Fruit fly (Drosophila melanogaster) whole organism, embryonic: ENCODE data around the gene Targ2.
A peak's percentile ranks its signal among the peaks of the same experiment; 100 is the strongest.

Experiments used
- CG10209 ChIP-seq: fragments of 200-800 bp; sonication (Bioruptor generic); optimal IDR thresholded peaks from 3 replicates; lab custom pipeline; 2017; ENCODE audit warnings: missing biosample characterization, mild to moderate bottlenecking, missing genetic modification characterization, missing genetic modification reagents
- CG10543 ChIP-seq: fragments of 200-800 bp; sonication (Bioruptor generic); optimal IDR thresholded peaks from 3 replicates; lab custom pipeline; 2017; ENCODE audit warnings: missing biosample characterization, mild to moderate bottlenecking, missing genetic modification characterization, moderate library complexity
- CG10959 ChIP-seq: fragments of 200-800 bp; sonication (Bioruptor generic); IDR thresholded peaks from 2 replicates; pipeline ENCODE4 v1.3.6; 2022; ENCODE audit warnings: missing biosample characterization, missing genetic modification characterization
- CG11560 ChIP-seq: fragments of 200-800 bp; sonication (Bioruptor generic); IDR thresholded peaks from 3 replicates; pipeline ENCODE4 v1.3.6; 2022; ENCODE audit warnings: missing biosample characterization, missing genetic modification characterization
- CG12155 ChIP-seq: fragments of 200-800 bp; sonication (Bioruptor generic); optimal IDR thresholded peaks from 3 replicates; lab custom pipeline; 2016; ENCODE audit warnings: missing biosample characterization, missing genetic modification characterization
- CG12219 ChIP-seq: fragments of 200-800 bp; sonication (Bioruptor generic); optimal IDR thresholded peaks from 3 replicates; lab custom pipeline; 2018; ENCODE audit warnings: missing biosample characterization, mild to moderate bottlenecking, missing genetic modification characterization
- CG12236 ChIP-seq: fragments of 200-800 bp; sonication (Bioruptor generic); optimal IDR thresholded peaks from 2 replicates; lab custom pipeline; 2016; ENCODE audit warnings: missing biosample characterization, missing genetic modification characterization
- CG13894 ChIP-seq: fragments of 200-800 bp; sonication (Bioruptor generic); optimal IDR thresholded peaks from 3 replicates; lab custom pipeline; 2018; ENCODE audit warnings: missing biosample characterization, mild to moderate bottlenecking, missing genetic modification characterization, moderate library complexity
- CG15601 ChIP-seq: fragments of 200-800 bp; sonication (Bioruptor generic); optimal IDR thresholded peaks from 3 replicates; lab custom pipeline; 2019; ENCODE audit warnings: missing biosample characterization, mild to moderate bottlenecking, missing genetic modification characterization, moderate library complexity
- CG15696 ChIP-seq: fragments of 200-800 bp; sonication (Bioruptor generic); optimal IDR thresholded peaks from 2 replicates; lab custom pipeline; 2019; ENCODE audit warnings: missing biosample characterization, mild to moderate bottlenecking, missing genetic modification characterization, moderate library complexity
- CG16815 ChIP-seq: fragments of 200-800 bp; sonication (Bioruptor generic); optimal IDR thresholded peaks from 3 replicates; lab custom pipeline; 2017; ENCODE audit warnings: missing biosample characterization, mild to moderate bottlenecking, missing genetic modification characterization
- CG17568 ChIP-seq: fragments of 200-800 bp; sonication (Bioruptor generic); optimal IDR thresholded peaks from 2 replicates; lab custom pipeline; 2018; ENCODE audit warnings: missing biosample characterization, mild to moderate bottlenecking, missing genetic modification characterization, moderate library complexity
- CG1792 ChIP-seq: fragments of 200-800 bp; sonication (Bioruptor generic); optimal IDR thresholded peaks from 2 replicates; lab custom pipeline; 2016; ENCODE audit warnings: missing biosample characterization, missing genetic modification characterization
- CG18599 ChIP-seq: fragments of 200-800 bp; sonication (Bioruptor generic); optimal IDR thresholded peaks from 3 replicates; lab custom pipeline; 2017; ENCODE audit warnings: missing biosample characterization, missing genetic modification characterization, mild to moderate bottlenecking, moderate library complexity, missing genetic modification reagents
- CG2129 ChIP-seq: fragments of 200-800 bp; sonication (Bioruptor generic); IDR thresholded peaks from 2 replicates; pipeline ENCODE4 v1.3.6; 2022; ENCODE audit warnings: missing biosample characterization, missing genetic modification characterization; ENCODE audit not compliant: partially characterized antibody
- CG2199 ChIP-seq: fragments of 200-800 bp; sonication (Bioruptor generic); IDR thresholded peaks from 3 replicates; pipeline ENCODE4 v1.3.6; 2022; ENCODE audit warnings: missing biosample characterization, missing genetic modification characterization
- CG31365 ChIP-seq: fragments of 200-800 bp; sonication (Bioruptor generic); optimal IDR thresholded peaks from 2 replicates; lab custom pipeline; 2018; ENCODE audit warnings: missing biosample characterization, mild to moderate bottlenecking, missing genetic modification characterization
- CG3407 ChIP-seq: fragments of 200-800 bp; sonication (Bioruptor generic); optimal IDR thresholded peaks from 2 replicates; lab custom pipeline; 2018; ENCODE audit warnings: missing biosample characterization, mild to moderate bottlenecking, missing genetic modification characterization
- CG4820 ChIP-seq: fragments of 200-800 bp; sonication (Bioruptor generic); optimal IDR thresholded peaks from 3 replicates; lab custom pipeline; 2016; ENCODE audit warnings: missing biosample characterization, missing genetic modification characterization
- CG7745 ChIP-seq: fragments of 200-800 bp; sonication (Bioruptor generic); optimal IDR thresholded peaks from 2 replicates; lab custom pipeline; 2018; ENCODE audit warnings: missing biosample characterization, mild to moderate bottlenecking, missing genetic modification characterization, moderate library complexity
- CG7928 ChIP-seq: fragments of 200-800 bp; sonication (Bioruptor generic); optimal IDR thresholded peaks from 2 replicates; lab custom pipeline; 2017; ENCODE audit warnings: missing biosample characterization, mild to moderate bottlenecking, missing genetic modification characterization
- CG8924 ChIP-seq: fragments of 200-800 bp; optimal IDR thresholded peaks from 3 replicates; lab custom pipeline; 2019; ENCODE audit warnings: missing biosample characterization, mild to moderate bottlenecking, missing genetic modification characterization, moderate library complexity
- CG9437 ChIP-seq: fragments of 200-800 bp; sonication (Bioruptor generic); optimal IDR thresholded peaks from 2 replicates; lab custom pipeline; 2018; ENCODE audit warnings: missing biosample characterization, mild to moderate bottlenecking, missing genetic modification characterization
- CG9817 ChIP-seq: fragments of 200-800 bp; sonication (Bioruptor generic); optimal IDR thresholded peaks from 2 replicates; lab custom pipeline; 2018; ENCODE audit warnings: missing biosample characterization, mild to moderate bottlenecking, missing genetic modification characterization, moderate library complexity
- Camta ChIP-seq: fragments of 200-800 bp; sonication (Bioruptor generic); optimal IDR thresholded peaks from 2 replicates; lab custom pipeline; 2016; ENCODE audit warnings: missing biosample characterization, missing genetic modification characterization
- Dad ChIP-seq: fragments of 200-800 bp; sonication (Bioruptor generic); optimal IDR thresholded peaks from 3 replicates; lab custom pipeline; 2016; ENCODE audit warnings: missing biosample characterization, missing genetic modification characterization
- Dek ChIP-seq: fragments of 200-800 bp; sonication (Bioruptor generic); optimal IDR thresholded peaks from 3 replicates; lab custom pipeline; 2019; ENCODE audit warnings: missing biosample characterization, mild to moderate bottlenecking, missing genetic modification characterization, moderate library complexity
- Dip3 ChIP-seq: fragments of 200-800 bp; sonication (Bioruptor generic); optimal IDR thresholded peaks from 3 replicates; lab custom pipeline; 2016; ENCODE audit warnings: missing biosample characterization, missing genetic modification characterization
- Elba2 ChIP-seq: fragments of 200-800 bp; sonication (Bioruptor generic); optimal IDR thresholded peaks from 3 replicates; lab custom pipeline; 2016; ENCODE audit warnings: missing biosample characterization, missing genetic modification characterization
- Fer1 ChIP-seq: fragments of 200-800 bp; sonication (Bioruptor generic); optimal IDR thresholded peaks from 2 replicates; lab custom pipeline; 2017; ENCODE audit warnings: missing biosample characterization, mild to moderate bottlenecking, missing genetic modification characterization
- Fer2 ChIP-seq: fragments of 200-800 bp; sonication (Bioruptor generic); optimal IDR thresholded peaks from 2 replicates; lab custom pipeline; 2018; ENCODE audit warnings: missing biosample characterization, mild to moderate bottlenecking, missing genetic modification characterization, moderate library complexity
- Hr3 ChIP-seq: fragments of 200-800 bp; sonication (Bioruptor generic); optimal IDR thresholded peaks from 3 replicates; lab custom pipeline; 2016; ENCODE audit warnings: missing biosample characterization, missing genetic modification characterization
- Mrtf ChIP-seq: fragments of 200-800 bp; sonication (Bioruptor generic); IDR thresholded peaks from 3 replicates; pipeline ENCODE4 v1.3.6; 2022; ENCODE audit warnings: missing biosample characterization, missing genetic modification characterization
- Rx ChIP-seq: fragments of 200-800 bp; sonication (Bioruptor generic); IDR thresholded peaks from 2 replicates; pipeline ENCODE4 v1.3.6; 2022; ENCODE audit warnings: missing biosample characterization, missing genetic modification characterization
- Vsx1 ChIP-seq: fragments of 200-800 bp; sonication (Bioruptor generic); optimal IDR thresholded peaks from 2 replicates; lab custom pipeline; 2017; ENCODE audit warnings: missing biosample characterization, mild to moderate bottlenecking, missing genetic modification characterization, missing genetic modification reagents
- ash1 ChIP-seq: fragments of 200-800 bp; sonication (Bioruptor generic); optimal IDR thresholded peaks from 2 replicates; lab custom pipeline; 2018; ENCODE audit warnings: missing biosample characterization, mild to moderate bottlenecking, missing genetic modification characterization
- cad ChIP-seq: fragments of >200 bp; optimal IDR thresholded peaks from 2 replicates; lab custom pipeline; 2017; ENCODE audit warnings: missing biosample characterization, missing genetic modification characterization
- cas ChIP-seq: fragments of 200-800 bp; sonication (Bioruptor generic); IDR thresholded peaks from 2 replicates; pipeline ENCODE4 v1.3.6; 2022; ENCODE audit warnings: missing biosample characterization, missing genetic modification characterization
- crol ChIP-seq: fragments of 200-800 bp; sonication (Bioruptor generic); IDR thresholded peaks from 2 replicates; pipeline ENCODE4 v1.3.6; 2022; ENCODE audit warnings: missing biosample characterization, missing genetic modification characterization
- fd96Cb ChIP-seq: fragments of 200-800 bp; sonication (Bioruptor generic); optimal IDR thresholded peaks from 2 replicates; lab custom pipeline; 2018; ENCODE audit warnings: missing biosample characterization, mild to moderate bottlenecking, missing genetic modification characterization, moderate library complexity
- ftz-f1 ChIP-seq: fragments of 200-800 bp; sonication (Bioruptor generic); optimal IDR thresholded peaks from 2 replicates; lab custom pipeline; 2016; ENCODE audit warnings: missing biosample characterization, missing genetic modification characterization
- gce ChIP-seq: fragments of 200-800 bp; sonication (Bioruptor generic); IDR thresholded peaks from 3 replicates; pipeline ENCODE4 v1.3.6; 2022; ENCODE audit warnings: missing biosample characterization, missing genetic modification characterization
- grn ChIP-seq: fragments of 200-800 bp; sonication (Bioruptor generic); optimal IDR thresholded peaks from 3 replicates; lab custom pipeline; 2017; ENCODE audit warnings: missing biosample characterization, missing genetic modification characterization
- ind ChIP-seq: fragments of 200-800 bp; sonication (Bioruptor generic); optimal IDR thresholded peaks from 3 replicates; lab custom pipeline; 2016; ENCODE audit warnings: missing biosample characterization, missing genetic modification characterization
- lbe ChIP-seq: fragments of 200-800 bp; sonication (Bioruptor generic); optimal IDR thresholded peaks from 2 replicates; lab custom pipeline; 2016; ENCODE audit warnings: missing biosample characterization, mild to moderate bottlenecking, missing genetic modification characterization
- odd ChIP-seq: fragments of 200-800 bp; sonication (Bioruptor generic); optimal IDR thresholded peaks from 2 replicates; lab custom pipeline; 2017; ENCODE audit warnings: missing biosample characterization, mild to moderate bottlenecking, missing genetic modification characterization
- pan ChIP-seq, 4 experiments: fragments of >200 bp in 3 of 4; fragments of 200-800 bp in 1 of 4; sonication (Bioruptor generic) in 1 of 4; optimal IDR thresholded peaks in 3 of 4; IDR thresholded peaks in 1 of 4; 2 replicates each; pipeline versions ENCODE4 v1.3.6 to Lab custom; 2017 to 2022; ENCODE audit warnings: missing biosample characterization in 2 of 4, missing genetic modification characterization in 2 of 4, mixed read lengths in 1 of 4
- pros ChIP-seq: fragments of 200-800 bp; sonication (Bioruptor generic); optimal IDR thresholded peaks from 3 replicates; lab custom pipeline; 2019; ENCODE audit warnings: missing biosample characterization, mild to moderate bottlenecking, missing genetic modification characterization, moderate library complexity
- schlank ChIP-seq: fragments of 200-800 bp; sonication (Bioruptor generic); optimal IDR thresholded peaks from 2 replicates; lab custom pipeline; 2018; ENCODE audit warnings: missing biosample characterization, mild to moderate bottlenecking, missing genetic modification characterization
- unc-4 ChIP-seq: fragments of 200-800 bp; sonication (Bioruptor generic); IDR thresholded peaks from 2 replicates; pipeline ENCODE4 v1.3.6; 2022; ENCODE audit warnings: missing biosample characterization, missing genetic modification characterization; ENCODE audit not compliant: partially characterized antibody
- z ChIP-seq: fragments of 200-800 bp; sonication (Bioruptor generic); IDR thresholded peaks from 3 replicates; pipeline ENCODE4 v1.3.6; 2022; ENCODE audit warnings: missing biosample characterization, missing genetic modification characterization

Targ2 gene

DNA sequence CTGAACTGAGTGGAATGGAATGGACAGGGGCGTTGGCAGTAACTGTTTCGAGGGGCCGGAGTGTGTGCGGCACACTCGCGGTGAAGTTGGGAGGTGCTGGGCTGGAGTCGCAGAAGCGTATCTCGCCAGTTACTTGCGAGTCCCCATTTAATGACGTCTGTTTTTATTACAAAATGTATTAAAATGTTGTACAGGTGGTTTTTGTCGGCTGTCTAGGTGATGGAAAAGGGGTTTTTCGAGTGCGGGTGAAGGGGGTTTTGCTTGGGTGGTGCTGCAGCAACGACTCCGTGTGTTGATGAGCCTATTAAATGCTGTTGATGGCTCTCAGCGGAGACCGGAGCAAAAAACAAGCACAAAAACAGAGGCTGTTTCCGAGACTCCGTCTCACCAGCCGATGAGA, 48.3 kb upstream of the Targ2 start:
- TF ChIP-seq CG10209 (GFP tag; lab: Kevin White, UChicago), result no peak
- TF ChIP-seq Mrtf, result 0 out of 3 replicates have a peak, but pooled peaks have one; percentile 49
- TF ChIP-seq CG9437 (GFP tag; lab: Kevin White, UChicago), result no peak
- TF ChIP-seq CG15696 (tag; lab: Kevin White, UChicago), result no peak
- TF ChIP-seq CG17568 (GFP tag; lab: Kevin White, UChicago), result no peak
- no peak for TF ChIP-seq Dek (tag; lab: Kevin White, UChicago)
- peak; percentile 7 for TF ChIP-seq CG4820 (GFP tag; lab: Kevin White, UChicago)
- TF ChIP-seq CG2199 (GFP tag; lab: Robert Waterston, UW), result no peak
- no peak for TF ChIP-seq gce
- TF ChIP-seq CG16815 (GFP tag; lab: Kevin White, UChicago), result no peak
- no peak for TF ChIP-seq CG8924 (tag; lab: Kevin White, UChicago)
- no peak for TF ChIP-seq fd96Cb (tag; lab: Kevin White, UChicago)
- TF ChIP-seq CG3407, result no peak
- no peak for TF ChIP-seq lbe (GFP tag; lab: Kevin White, UChicago)
- TF ChIP-seq ind (GFP tag; lab: Kevin White, UChicago), result peak; percentile 14
- peak; percentile 17 for TF ChIP-seq pros (GFP tag; lab: Kevin White, UChicago)
- TF ChIP-seq CG12155, result no peak
- TF ChIP-seq CG9817, result no peak
- no peak for TF ChIP-seq CG12236 (GFP tag; lab: Kevin White, UChicago)
- TF ChIP-seq z (GFP tag; lab: Robert Waterston, UW), result peak; percentile 81; the same call in 2 of the 3 replicates
- no peak for TF ChIP-seq CG13894 (tag; lab: Kevin White, UChicago)
- no peak for TF ChIP-seq ftz-f1 (GFP tag; lab: Kevin White, UChicago)
- TF ChIP-seq CG7745 (tag; lab: Kevin White, UChicago), result no peak
- peak; percentile 8 for TF ChIP-seq Fer1
- no peak for TF ChIP-seq CG1792 (GFP tag; lab: Kevin White, UChicago)
- TF ChIP-seq CG12219 (GFP tag; lab: Kevin White, UChicago), result no peak
- peak; percentile 47 for TF ChIP-seq CG10543 (GFP tag; lab: Kevin White, UChicago)
- TF ChIP-seq Fer2 (tag; lab: Kevin White, UChicago), result no peak
- no peak for TF ChIP-seq CG2129
- TF ChIP-seq Dip3 (GFP tag; lab: Kevin White, UChicago), result no peak
- TF ChIP-seq schlank (tag; lab: Kevin White, UChicago), result no peak
- peak; percentile 20 for TF ChIP-seq CG18599 (GFP tag; lab: Kevin White, UChicago)
- TF ChIP-seq cas (GFP tag; lab: Robert Waterston, UW), result no peak
- no peak for TF ChIP-seq odd
- TF ChIP-seq CG15601, result no peak
- TF ChIP-seq CG31365 (tag; lab: Kevin White, UChicago), result no peak
- TF ChIP-seq pan (optimal IDR thresholded peaks at IDR 0.05; lab: Kevin White, UChicago), result no peak
- peak in 1 of 2 experiments; percentile 25 for TF ChIP-seq pan (GFP tag; optimal IDR thresholded peaks at IDR 0.05 in 1 of 2, IDR thresholded peaks at IDR 0.05 in 1 of 2)
- TF ChIP-seq Vsx1 (GFP tag; lab: Kevin White, UChicago), result no peak
- no peak for TF ChIP-seq CG7928 (GFP tag; lab: Kevin White, UChicago)
- TF ChIP-seq ash1 (GFP tag; lab: Kevin White, UChicago), result no peak
- TF ChIP-seq CG11560 (tag; lab: Robert Waterston, UW), result no peak
- TF ChIP-seq Dad (GFP tag; lab: Kevin White, UChicago), result no peak
- peak; percentile 17 for TF ChIP-seq Hr3 (GFP tag; lab: Kevin White, UChicago)
- TF ChIP-seq unc-4 (GFP tag; lab: Robert Waterston, UW), result no peak
- no peak for TF ChIP-seq CG10959 (GFP tag; lab: Robert Waterston, UW)
- TF ChIP-seq cad, result no peak
- no peak for TF ChIP-seq Elba2 (GFP tag; lab: Kevin White, UChicago)
- TF ChIP-seq Rx (GFP tag; lab: Robert Waterston, UW), result no peak
- TF ChIP-seq grn (GFP tag; lab: Kevin White, UChicago), result no peak
- no peak for TF ChIP-seq Camta (GFP tag; lab: Kevin White, UChicago)
- peak; percentile 73 for TF ChIP-seq crol (GFP tag; lab: Robert Waterston, UW)
